Worm (Caenorhabditis elegans): ENCODE results near the gene Y57A10A.24.

ce11 chrII:12262567-12262966 lies 19.8 kb downstream of the Y57A10A.24 start:
- no peak for TF ChIP-seq skn-1 (tag; optimal IDR thresholded peaks at IDR 0.05)
- no peak for TF ChIP-seq ztf-4 (tag; optimal IDR thresholded peaks at IDR 0.05)
- TF ChIP-seq ama-1 (optimal IDR thresholded peaks at IDR 0.05) = no peak
- no peak for TF ChIP-seq zag-1 (tag; optimal IDR thresholded peaks at IDR 0.05)
- no peak for TF ChIP-seq nhr-67 (tag; optimal IDR thresholded peaks at IDR 0.05)
- no peak for TF ChIP-seq nhr-12 (tag; optimal IDR thresholded peaks at IDR 0.05)
- TF ChIP-seq nhr-237 (tag; optimal IDR thresholded peaks at IDR 0.05) = no peak
- TF ChIP-seq jun-1 (tag; optimal IDR thresholded peaks at IDR 0.05) = no peak
